Worm (Caenorhabditis elegans): Measurements from ENCODE around the gene nspd-9.

ce11 chrIII:4866762-4867161 is 36.7 kb upstream of the nspd-9 start, which contains the start of gene C35D10.17:
- TF ChIP-seq W03F9.2 (tag; optimal IDR thresholded peaks at IDR 0.05) (no peak), him-1 (tag; optimal IDR thresholded peaks at IDR 0.05) (no peak), dao-5 (tag; optimal IDR thresholded peaks at IDR 0.05) (no peak)

All from whole organism, L4/young adult.